Worm (Caenorhabditis elegans) whole organism, mixed stage, embryonic: ENCODE measurements around the gene Y42A5A.5.

Experiments
- blmp-1 ChIP-seq: fragments of 150-350 bp; optimal IDR thresholded peaks from 2 replicates; lab custom pipeline; 2014; ENCODE audit warnings: missing biosample characterization, missing genetic modification characterization
- cnd-1 ChIP-seq: fragments of 200-800 bp; sonication (Bioruptor generic); optimal IDR thresholded peaks from 2 replicates; lab custom pipeline; 2018; ENCODE audit warnings: mild to moderate bottlenecking, missing genetic modification characterization, missing compliant biosample characterization
- elt-3 ChIP-seq: fragments of 150-350 bp; optimal IDR thresholded peaks from 2 replicates; lab custom pipeline; 2014; ENCODE audit warnings: missing biosample characterization, missing genetic modification characterization
- lin-13 ChIP-seq: fragments of 150-350 bp; optimal IDR thresholded peaks from 2 replicates; lab custom pipeline; 2014; ENCODE audit warnings: missing biosample characterization, missing genetic modification characterization
- unc-39 ChIP-seq: fragments of 150-350 bp; optimal IDR thresholded peaks from 2 replicates; lab custom pipeline; 2014; ENCODE audit warnings: missing biosample characterization, missing genetic modification characterization
- unc-62 ChIP-seq: fragments of 150-350 bp; optimal IDR thresholded peaks from 2 replicates; lab custom pipeline; 2014; ENCODE audit warnings: missing biosample characterization, missing genetic modification reagents, missing genetic modification characterization

- TF ChIP-seq lin-13 (tag; lab: Kevin White, UChicago) = no peak
- TF ChIP-seq cnd-1 = no peak
- no peak for TF ChIP-seq unc-39 (tag; lab: Kevin White, UChicago)
- no peak for TF ChIP-seq blmp-1 (tag; lab: Kevin White, UChicago)
- no peak for TF ChIP-seq unc-62 (GFP tag; lab: Kevin White, UChicago)
- no peak for TF ChIP-seq elt-3 (tag; lab: Kevin White, UChicago)
Measured at ce11 chrV:11087119-11087518, 22.4 kb downstream of the Y42A5A.5 start.
